Worm (Caenorhabditis elegans): ENCODE measurements around the gene T23G7.2.

DNA sequence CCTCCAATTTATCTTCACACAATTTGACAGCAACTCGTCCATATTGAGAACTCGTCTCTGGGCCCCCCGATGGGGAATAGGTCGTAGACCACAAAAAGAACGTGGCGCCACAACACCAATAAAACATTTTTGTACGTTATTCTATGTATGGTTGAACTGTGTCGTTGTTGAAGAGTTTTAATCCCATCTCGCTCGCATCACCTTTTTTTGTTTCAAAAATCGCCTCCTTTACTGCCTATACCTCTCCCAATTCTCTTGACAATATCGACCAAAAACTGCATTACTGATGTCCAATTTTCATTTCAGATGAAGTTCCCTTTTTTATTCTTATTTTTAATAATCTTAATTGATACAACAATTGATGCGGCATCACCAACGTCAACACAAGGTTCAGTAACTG is 24.5 kb upstream of the T23G7.2 start, which contains the start of gene let-23:
- TF ChIP-seq nhr-11 (tag; optimal IDR thresholded peaks at IDR 0.05) (no peak), ztf-11 (tag; optimal IDR thresholded peaks at IDR 0.05) (no peak), fkh-10 (GFP tag; optimal IDR thresholded peaks at IDR 0.05) (no peak), lin-35 (GFP tag; optimal IDR thresholded peaks at IDR 0.05) (no peak), tlp-1 (tag; optimal IDR thresholded peaks at IDR 0.05) (no peak), efl-1 (optimal IDR thresholded peaks at IDR 0.05) (no peak), efl-1 (GFP tag; optimal IDR thresholded peaks at IDR 0.05 in 1 of 2) (peak in 1 of 2 experiments; percentile 32), unc-62 (GFP tag; optimal IDR thresholded peaks at IDR 0.05) (no peak), blmp-1 (tag; optimal IDR thresholded peaks at IDR 0.05) (no peak), ces-1 (GFP tag; optimal IDR thresholded peaks at IDR 0.05) (no peak)

Data from whole organism, L1 larva.